Fruit fly (Drosophila melanogaster) whole organism, embryonic: ENCODE measurements around the gene CG6225.

Experiments
- ATbp ChIP-seq: fragments of 200-800 bp; sonication (Bioruptor generic); optimal IDR thresholded peaks from 2 replicates; lab custom pipeline; 2017; ENCODE audit warnings: missing biosample characterization, mild to moderate bottlenecking, missing genetic modification characterization, missing genetic modification reagents
- CG10321 ChIP-seq: fragments of 200-800 bp; sonication (Bioruptor generic); IDR thresholded peaks from 2 replicates; pipeline ENCODE4 v1.3.6; 2022; ENCODE audit warnings: missing biosample characterization, missing genetic modification characterization
- CG11085 ChIP-seq: fragments of 200-800 bp; sonication (Bioruptor generic); IDR thresholded peaks from 2 replicates; pipeline ENCODE4 v1.3.6; 2022; ENCODE audit warnings: missing biosample characterization, missing genetic modification characterization
- CG11456 ChIP-seq: fragments of 200-800 bp; sonication (Bioruptor generic); IDR thresholded peaks from 3 replicates; pipeline ENCODE4 v1.3.6; 2022; ENCODE audit warnings: missing biosample characterization, missing genetic modification characterization
- CG12659 ChIP-seq: fragments of 200-800 bp; sonication (Bioruptor generic); optimal IDR thresholded peaks from 3 replicates; lab custom pipeline; 2017; ENCODE audit warnings: mild to moderate bottlenecking, missing biosample characterization, missing genetic modification reagents, missing genetic modification characterization
- CG12769 ChIP-seq: fragments of 200-800 bp; sonication (Bioruptor generic); optimal IDR thresholded peaks from 2 replicates; lab custom pipeline; 2019; ENCODE audit warnings: missing biosample characterization, mild to moderate bottlenecking, missing genetic modification characterization, moderate library complexity
- CG14014 ChIP-seq: fragments of 200-800 bp; sonication (Bioruptor generic); IDR thresholded peaks from 2 replicates; pipeline ENCODE4 v1.3.6; 2022; ENCODE audit warnings: missing biosample characterization, missing genetic modification characterization
- CG14050 ChIP-seq: fragments of 200-800 bp; sonication (Bioruptor generic); IDR thresholded peaks from 3 replicates; pipeline ENCODE4 v1.3.6; 2022; ENCODE audit warnings: missing biosample characterization, missing genetic modification characterization
- CG14667 ChIP-seq: fragments of 200-800 bp; sonication (Bioruptor generic); IDR thresholded peaks from 2 replicates; pipeline ENCODE4 v1.3.6; 2022; ENCODE audit warnings: missing biosample characterization, missing genetic modification characterization
- CG15269 ChIP-seq: fragments of 200-800 bp; sonication (Bioruptor generic); optimal IDR thresholded peaks from 2 replicates; lab custom pipeline; 2018; ENCODE audit warnings: missing biosample characterization, mild to moderate bottlenecking, missing genetic modification characterization, moderate library complexity
- CG16779 ChIP-seq: fragments of 200-800 bp; sonication (Bioruptor generic); IDR thresholded peaks from 2 replicates; pipeline ENCODE4 v1.3.6; 2022; ENCODE audit warnings: missing biosample characterization, missing genetic modification characterization
- CG1832 ChIP-seq: fragments of 200-800 bp; sonication (Bioruptor generic); optimal IDR thresholded peaks from 2 replicates; lab custom pipeline; 2017; ENCODE audit warnings: missing biosample characterization, mild to moderate bottlenecking, missing genetic modification characterization, inconsistent platforms
- CG2712 ChIP-seq: fragments of 200-800 bp; optimal IDR thresholded peaks from 3 replicates; lab custom pipeline; 2019; ENCODE audit warnings: missing biosample characterization, mild to moderate bottlenecking, missing genetic modification characterization, moderate library complexity
- CG31365 ChIP-seq: fragments of 200-800 bp; sonication (Bioruptor generic); optimal IDR thresholded peaks from 2 replicates; lab custom pipeline; 2018; ENCODE audit warnings: missing biosample characterization, mild to moderate bottlenecking, missing genetic modification characterization
- CG32532 ChIP-seq: fragments of 200-800 bp; sonication (Bioruptor generic); IDR thresholded peaks from 2 replicates; pipeline ENCODE4 v1.3.6; 2022; ENCODE audit warnings: missing biosample characterization, missing genetic modification characterization
- CG3407 ChIP-seq: fragments of 200-800 bp; sonication (Bioruptor generic); optimal IDR thresholded peaks from 2 replicates; lab custom pipeline; 2018; ENCODE audit warnings: missing biosample characterization, mild to moderate bottlenecking, missing genetic modification characterization
- CG7839 ChIP-seq: fragments of 200-800 bp; sonication (Bioruptor generic); optimal IDR thresholded peaks from 3 replicates; lab custom pipeline; 2018; ENCODE audit warnings: missing biosample characterization, mild to moderate bottlenecking, missing genetic modification characterization, moderate library complexity
- CG7928 ChIP-seq: fragments of 200-800 bp; sonication (Bioruptor generic); optimal IDR thresholded peaks from 2 replicates; lab custom pipeline; 2017; ENCODE audit warnings: missing biosample characterization, mild to moderate bottlenecking, missing genetic modification characterization
- Chrac-16 ChIP-seq: fragments of 200-800 bp; sonication (Bioruptor generic); optimal IDR thresholded peaks from 3 replicates; lab custom pipeline; 2016; ENCODE audit warnings: missing biosample characterization, missing genetic modification characterization
- Fer2 ChIP-seq: fragments of 200-800 bp; sonication (Bioruptor generic); optimal IDR thresholded peaks from 2 replicates; lab custom pipeline; 2018; ENCODE audit warnings: missing biosample characterization, mild to moderate bottlenecking, missing genetic modification characterization, moderate library complexity
- Hand ChIP-seq: fragments of 200-800 bp; sonication (Bioruptor generic); optimal IDR thresholded peaks from 2 replicates; lab custom pipeline; 2017; ENCODE audit warnings: mild to moderate bottlenecking, missing biosample characterization, missing genetic modification reagents, missing genetic modification characterization
- Kr ChIP-seq: fragments of 200-800 bp; sonication (Bioruptor generic); optimal IDR thresholded peaks from 2 replicates; lab custom pipeline; 2017; ENCODE audit warnings: missing biosample characterization, mild to moderate bottlenecking, missing genetic modification characterization
- Lhr ChIP-seq: fragments of 200-800 bp; sonication (Bioruptor generic); optimal IDR thresholded peaks from 3 replicates; lab custom pipeline; 2017; ENCODE audit warnings: mild to moderate bottlenecking, missing biosample characterization, missing genetic modification reagents, missing genetic modification characterization
- Lim3 ChIP-seq: fragments of 200-800 bp; sonication (Bioruptor generic); IDR thresholded peaks from 2 replicates; pipeline ENCODE4 v1.3.6; 2022; ENCODE audit warnings: missing biosample characterization, missing genetic modification characterization
- MTF-1 ChIP-seq: fragments of 200-800 bp; sonication (Bioruptor generic); optimal IDR thresholded peaks from 2 replicates; lab custom pipeline; 2018; ENCODE audit warnings: missing biosample characterization, mild to moderate bottlenecking, missing genetic modification characterization, borderline replicate concordance
- Neu2 ChIP-seq: fragments of 200-800 bp; sonication (Bioruptor generic); optimal IDR thresholded peaks from 3 replicates; lab custom pipeline; 2016; ENCODE audit warnings: missing biosample characterization, missing genetic modification characterization, borderline replicate concordance
- Nf-YA ChIP-seq: fragments of 200-800 bp; sonication (Bioruptor generic); IDR thresholded peaks from 2 replicates; pipeline ENCODE4 v1.3.6; 2022; ENCODE audit warnings: missing biosample characterization, missing genetic modification characterization
- Nf-YB ChIP-seq: fragments of 200-800 bp; sonication (Bioruptor generic); optimal IDR thresholded peaks from 3 replicates; lab custom pipeline; 2019; ENCODE audit warnings: missing biosample characterization, mild to moderate bottlenecking, missing genetic modification characterization, moderate library complexity
- Oaz ChIP-seq: fragments of 200-800 bp; sonication (Bioruptor generic); IDR thresholded peaks from 2 replicates; pipeline ENCODE4 v1.3.6; 2022; ENCODE audit warnings: missing biosample characterization, missing genetic modification characterization
- Ssrp ChIP-seq: fragments of 200-800 bp; sonication (Bioruptor generic); optimal IDR thresholded peaks from 2 replicates; lab custom pipeline; 2018; ENCODE audit warnings: missing biosample characterization, mild to moderate bottlenecking, missing genetic modification characterization, moderate library complexity
- Trl ChIP-seq, 3 experiments: fragments of >200 bp in 2 of 3; fragments of 200-800 bp in 1 of 3; sonication (Bioruptor generic) in 1 of 3; optimal IDR thresholded peaks; 2 replicates in 1 of 3; 3 replicates in 2 of 3; lab custom pipeline; 2016 to 2017; ENCODE audit warnings: missing biosample characterization in 1 of 3, missing genetic modification characterization in 1 of 3
- corto ChIP-seq: fragments of 200-800 bp; sonication (Bioruptor generic); optimal IDR thresholded peaks from 2 replicates; lab custom pipeline; 2016; ENCODE audit warnings: missing biosample characterization, mild to moderate bottlenecking, missing genetic modification characterization, moderate library complexity
- crol ChIP-seq: fragments of 200-800 bp; sonication (Bioruptor generic); IDR thresholded peaks from 2 replicates; pipeline ENCODE4 v1.3.6; 2022; ENCODE audit warnings: missing biosample characterization, missing genetic modification characterization
- disco-r ChIP-seq: fragments of 200-800 bp; sonication (Bioruptor generic); optimal IDR thresholded peaks from 2 replicates; lab custom pipeline; 2016; ENCODE audit warnings: missing biosample characterization, missing genetic modification characterization
- dpn ChIP-seq, 2 experiments: fragments of 200-800 bp; sonication (Bioruptor generic); optimal IDR thresholded peaks; 3 replicates each; lab custom pipeline; 2016; ENCODE audit warnings: missing biosample characterization in 2 of 2, missing genetic modification characterization in 2 of 2
- grau ChIP-seq: fragments of 200-800 bp; optimal IDR thresholded peaks from 3 replicates; lab custom pipeline; 2019; ENCODE audit warnings: missing biosample characterization, mild to moderate bottlenecking, missing genetic modification characterization, moderate library complexity
- gro ChIP-seq: fragments of 200-800 bp; sonication (Bioruptor generic); optimal IDR thresholded peaks from 2 replicates; lab custom pipeline; 2016; ENCODE audit warnings: missing biosample characterization, missing genetic modification characterization
- jumu ChIP-seq: fragments of 200-800 bp; sonication (Bioruptor generic); optimal IDR thresholded peaks from 3 replicates; lab custom pipeline; 2016; ENCODE audit warnings: missing biosample characterization, missing genetic modification characterization
- org-1 ChIP-seq: fragments of 200-800 bp; sonication (Bioruptor generic); optimal IDR thresholded peaks from 2 replicates; lab custom pipeline; 2017; ENCODE audit warnings: missing biosample characterization, missing genetic modification characterization
- otp ChIP-seq: fragments of 200-800 bp; sonication (Bioruptor generic); IDR thresholded peaks from 3 replicates; pipeline ENCODE4, ENCODE4 v1.3.6; 2022; ENCODE audit warnings: missing biosample characterization, missing genetic modification characterization
- pfk ChIP-seq: fragments of 200-800 bp; sonication (Bioruptor generic); optimal IDR thresholded peaks from 2 replicates; lab custom pipeline; 2018; ENCODE audit warnings: missing biosample characterization, mild to moderate bottlenecking, missing genetic modification characterization, moderate library complexity
- prd ChIP-seq, 3 experiments: fragments of >200 bp in 2 of 3; fragments of 200-800 bp in 1 of 3; sonication (Bioruptor generic) in 1 of 3; optimal IDR thresholded peaks in 2 of 3; IDR thresholded peaks in 1 of 3; 2 replicates in 2 of 3; 3 replicates in 1 of 3; pipeline versions ENCODE4 v1.3.6 to Lab custom; 2017 to 2022; ENCODE audit warnings: missing biosample characterization in 1 of 3, missing genetic modification characterization in 1 of 3
- stc ChIP-seq: fragments of 200-800 bp; sonication (Bioruptor generic); IDR thresholded peaks from 2 replicates; pipeline ENCODE4 v1.3.6; 2022; ENCODE audit warnings: missing biosample characterization, missing genetic modification characterization
- usp ChIP-seq: fragments of >200 bp; optimal IDR thresholded peaks from 2 replicates; lab custom pipeline; 2017; ENCODE audit warnings: missing biosample characterization, missing genetic modification characterization
- z ChIP-seq: fragments of 200-800 bp; sonication (Bioruptor generic); IDR thresholded peaks from 3 replicates; pipeline ENCODE4 v1.3.6; 2022; ENCODE audit warnings: missing biosample characterization, missing genetic modification characterization

The CG6225 gene

DNA sequence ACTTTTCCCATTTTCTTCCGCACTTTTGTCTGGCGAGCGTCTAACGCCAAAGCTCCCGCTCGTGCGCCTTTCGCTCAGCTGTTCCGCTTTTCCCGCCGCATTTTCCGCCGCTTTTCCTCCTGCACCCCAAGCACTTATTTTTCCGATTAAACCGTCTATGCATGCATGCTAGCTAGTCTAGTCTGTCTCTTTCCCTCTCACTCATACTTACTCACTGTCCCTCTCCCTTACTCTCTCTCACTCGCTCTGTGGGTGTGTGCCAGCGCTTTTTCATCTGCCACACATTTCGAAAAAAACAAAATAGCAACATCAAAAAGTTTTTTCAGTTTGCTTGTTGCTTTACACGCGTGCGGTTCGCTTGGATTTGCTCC, at the start of gene CG6225 (continued):
- TF ChIP-seq CG31365 (tag; lab: Kevin White, UChicago) (no peak), CG14667 (GFP tag; lab: Robert Waterston, UW) (no peak), jumu (GFP tag; lab: Kevin White, UChicago) (no peak), CG12769 (tag; lab: Kevin White, UChicago) (peak; percentile 20), ATbp (GFP tag; lab: Kevin White, UChicago) (no peak), CG7928 (GFP tag; lab: Kevin White, UChicago) (no peak), CG15269 (tag; lab: Kevin White, UChicago) (no peak), MTF-1 (GFP tag; lab: Kevin White, UChicago) (no peak), CG32532 (no peak), CG14014 (GFP tag; lab: Robert Waterston, UW) (no peak), gro (GFP tag; lab: Kevin White, UChicago) (no peak), stc (GFP tag; lab: Robert Waterston, UW) (peak; percentile 4; the same call in 1 of the 2 replicates), CG2712 (tag; lab: Kevin White, UChicago) (no peak), CG14050 (GFP tag; lab: Robert Waterston, UW) (no peak; the same call in 2 of the 3 replicates), Nf-YA (GFP tag; lab: Robert Waterston, UW) (no peak), z (GFP tag; lab: Robert Waterston, UW) (peak; percentile 77), CG7839 (no peak), Chrac-16 (GFP tag; lab: Kevin White, UChicago) (no peak), Lhr (GFP tag; lab: Kevin White, UChicago) (no peak), CG12659 (no peak), pfk (no peak), Oaz (GFP tag; lab: Robert Waterston, UW) (no peak), Hand (GFP tag; lab: Kevin White, UChicago) (no peak), corto (GFP tag; lab: Kevin White, UChicago) (no peak), Kr (no peak), usp (GFP tag; lab: Kevin White, UChicago) (no peak), Lim3 (GFP tag; lab: Robert Waterston, UW) (no peak), Fer2 (tag; lab: Kevin White, UChicago) (no peak), Trl (optimal IDR thresholded peaks at IDR 0.05; lab: Kevin White, UChicago) (peak; percentile 29 to 54), Trl (GFP tag; optimal IDR thresholded peaks at IDR 0.05; lab: Kevin White, UChicago) (no peak), disco-r (no peak), CG11456 (no peak), CG16779 (GFP tag; lab: Robert Waterston, UW) (no peak), otp (GFP tag; lab: Robert Waterston, UW) (0 out of 3 replicates have a peak, but pooled peaks have one; percentile 2), crol (GFP tag; lab: Robert Waterston, UW) (peak; percentile 73), Nf-YB (GFP tag; lab: Kevin White, UChicago) (no peak), prd (optimal IDR thresholded peaks at IDR 0.05; lab: Kevin White, UChicago) (no peak), prd (GFP tag; IDR thresholded peaks at IDR 0.05; lab: Robert Waterston, UW) (no peak), org-1 (GFP tag; lab: Kevin White, UChicago) (no peak), Ssrp (tag; lab: Kevin White, UChicago) (no peak), Neu2 (no peak), CG1832 (GFP tag; lab: Kevin White, UChicago) (peak; percentile 29), CG10321 (GFP tag; lab: Robert Waterston, UW) (no peak), CG3407 (GFP tag; lab: Kevin White, UChicago) (no peak), CG11085 (GFP tag; lab: Robert Waterston, UW) (no peak), grau (tag; lab: Kevin White, UChicago) (no peak), dpn (GFP tag; optimal IDR thresholded peaks at IDR 0.05; lab: Kevin White, UChicago) (no peak)
- TF ChIP-seq, all 482 proteins: peak for 15
